Worm (Caenorhabditis elegans) whole organism, L4/young adult: ENCODE data around the gene C50B6.3.

ENCODE experiments used
- W03F9.2 ChIP-seq: fragments of 150-350 bp; optimal IDR thresholded peaks from 2 replicates; lab custom pipeline; 2014; ENCODE audit warnings: missing biosample characterization, missing genetic modification characterization
- dao-5 ChIP-seq: sonication (generic microtip); optimal IDR thresholded peaks from 2 replicates; lab custom pipeline; 2016; ENCODE audit warnings: missing genotype, missing genetic modification characterization, moderate library complexity, missing compliant biosample characterization
- him-1 ChIP-seq: sonication (generic microtip); optimal IDR thresholded peaks from 2 replicates; lab custom pipeline; 2016; ENCODE audit warnings: missing genotype, missing genetic modification reagents, missing genetic modification characterization, missing compliant biosample characterization

C50B6.3 gene

ce11 chrV:13297220-13297619 lies 16.2 kb upstream of the C50B6.3 start, which contains the start of gene C26E1.1:
Gene C26E1.1 (plus strand): TSS chrV:13297520.
- TF ChIP-seq dao-5 (tag; lab: Kevin White, UChicago) (no peak), him-1 (tag; lab: Kevin White, UChicago) (no peak), W03F9.2 (no peak)

DNA sequence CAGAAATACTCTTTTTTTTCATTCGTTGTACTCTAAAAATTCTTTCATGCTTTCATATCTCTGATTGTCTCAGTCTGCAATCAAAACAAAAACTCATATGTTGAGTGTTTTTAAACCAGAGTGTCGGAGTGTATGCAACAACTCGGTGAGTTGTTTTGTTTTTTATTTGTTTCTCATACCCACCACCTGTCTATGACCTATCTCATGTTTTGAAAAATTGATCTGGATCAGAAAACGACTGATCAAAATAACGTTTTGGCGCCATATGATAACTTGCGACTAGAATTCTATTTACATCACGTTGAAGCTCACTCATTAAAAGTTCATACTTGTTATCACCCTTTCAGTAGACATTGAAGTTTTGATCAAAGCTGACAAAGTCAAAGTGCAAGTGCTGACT lies 14.7 kb upstream of the C50B6.3 start:
- no peak for TF ChIP-seq him-1 (tag; lab: Kevin White, UChicago)
- no peak for TF ChIP-seq dao-5 (tag; lab: Kevin White, UChicago)
- no peak for TF ChIP-seq W03F9.2

DNA sequence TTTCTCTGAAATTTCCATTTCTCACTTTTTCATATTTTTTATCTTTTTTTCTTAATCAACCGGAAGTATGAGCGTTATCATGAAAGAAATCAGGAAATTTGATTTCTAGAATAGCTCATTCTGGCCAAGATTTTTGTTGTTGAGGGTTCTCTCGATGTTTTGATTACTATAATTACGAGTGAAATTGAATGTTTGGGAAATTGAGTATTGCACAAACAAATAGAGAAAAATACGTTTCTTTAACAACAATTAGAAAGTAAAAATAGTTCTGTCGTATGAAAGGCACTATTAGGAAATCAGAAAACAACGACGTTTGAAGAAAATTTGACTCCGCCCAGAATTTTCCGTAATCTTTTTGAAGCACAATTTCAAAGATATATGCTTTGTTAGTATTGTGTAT lies 14.0 kb upstream of the C50B6.3 start:
- no peak for TF ChIP-seq W03F9.2
- no peak for TF ChIP-seq him-1 (tag; lab: Kevin White, UChicago)
- TF ChIP-seq dao-5 (tag; lab: Kevin White, UChicago), result no peak

- TF ChIP-seq W03F9.2, result no peak
- TF ChIP-seq him-1 (tag; lab: Kevin White, UChicago), result no peak
- TF ChIP-seq dao-5 (tag; lab: Kevin White, UChicago), result no peak
Measured at ce11 chrV:13300492-13300891, 12.9 kb upstream of the C50B6.3 start.

DNA sequence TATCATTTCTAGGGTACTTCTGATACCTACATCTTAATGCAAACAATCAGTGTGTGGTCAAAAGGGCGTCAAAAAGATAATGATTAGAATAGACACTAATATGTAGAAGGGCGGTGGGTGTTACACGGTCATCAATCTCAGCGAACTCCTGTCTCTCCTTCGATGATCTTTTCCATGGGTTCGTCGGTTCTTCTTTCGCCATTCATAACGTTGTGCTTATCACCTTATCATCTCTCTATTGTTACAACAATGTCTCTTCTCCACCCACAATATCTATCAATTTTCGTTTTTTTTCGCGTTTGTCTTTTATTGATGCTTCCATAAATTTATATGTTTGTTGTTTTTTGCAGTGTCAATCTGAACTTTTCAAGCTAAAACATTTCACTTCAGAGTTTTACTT lies 11.9 kb upstream of the C50B6.3 start, which contains the start of gene ceh-79:
ceh-79 (plus strand) TSS at position 391 of the 400 bp plus-strand sequence.
- no peak for TF ChIP-seq him-1 (tag; lab: Kevin White, UChicago)
- TF ChIP-seq dao-5 (tag; lab: Kevin White, UChicago), result no peak
- no peak for TF ChIP-seq W03F9.2

- no peak for TF ChIP-seq dao-5 (tag; lab: Kevin White, UChicago)
- no peak for TF ChIP-seq W03F9.2
- TF ChIP-seq him-1 (tag; lab: Kevin White, UChicago), result no peak
Measured at ce11 chrV:13304663-13305188, 8.6 kb upstream of the C50B6.3 start, which contains the start of gene C26E1.2. Gene C26E1.2 (plus strand): TSS chrV:13305138.

DNA sequence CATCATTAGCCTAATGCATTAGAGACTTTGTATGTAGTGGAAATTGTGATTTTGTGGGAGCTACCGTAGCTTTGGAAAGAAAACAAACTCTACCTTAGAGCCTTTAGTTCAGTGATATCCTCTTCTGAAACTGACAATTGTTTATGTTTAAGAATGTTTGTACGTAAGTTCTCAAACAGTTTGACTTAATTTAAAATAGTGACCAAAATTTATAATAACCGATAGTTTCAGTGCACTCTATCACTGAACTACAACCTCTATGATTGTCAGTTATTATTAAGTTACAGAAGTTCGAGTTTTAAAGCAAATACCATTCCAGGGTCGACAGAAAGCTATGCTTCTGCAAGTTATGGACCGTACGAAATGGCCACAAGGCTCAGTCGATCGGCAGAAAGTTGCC lies 4.8 kb upstream of the C50B6.3 start, which contains the start of gene C50B6.1:
C50B6.1 (plus strand) TSS at position 301 of the 400 bp plus-strand sequence.
- no peak for TF ChIP-seq W03F9.2
- no peak for TF ChIP-seq dao-5 (tag; lab: Kevin White, UChicago)
- TF ChIP-seq him-1 (tag; lab: Kevin White, UChicago), result no peak

- TF ChIP-seq dao-5 (tag; lab: Kevin White, UChicago) (no peak), W03F9.2 (no peak), him-1 (tag; lab: Kevin White, UChicago) (no peak)
Measured at ce11 chrV:13309806-13310205, 3.6 kb upstream of the C50B6.3 start.

DNA sequence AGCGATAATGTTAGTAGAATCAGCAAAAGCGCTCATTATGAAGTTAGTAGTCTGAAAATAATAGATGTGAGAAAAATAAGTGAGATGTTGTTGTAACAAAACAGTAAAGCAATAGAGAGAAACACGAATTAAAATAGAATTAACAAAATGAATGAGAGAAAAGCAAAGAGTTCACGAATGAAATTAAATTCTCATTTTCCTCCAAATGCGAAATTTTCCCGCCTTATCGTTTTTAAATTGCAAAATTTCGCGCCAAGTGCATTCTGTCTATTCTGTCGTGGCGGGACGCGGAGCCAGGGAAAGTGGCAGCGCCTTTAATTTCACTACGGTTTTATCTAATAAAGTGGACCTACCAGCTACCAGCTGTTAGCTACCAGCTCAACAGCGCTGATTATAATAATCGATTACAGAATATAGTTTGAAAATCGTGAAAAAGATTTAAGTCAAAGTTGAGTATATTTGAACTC lies 1.1 kb upstream of the C50B6.3 start, which contains the start of gene nasp-2:
nasp-2 (minus strand) TSS at position 51 of the 467 bp plus-strand sequence.
- TF ChIP-seq W03F9.2, result peak; percentile 52
- TF ChIP-seq dao-5 (tag; lab: Kevin White, UChicago), result no peak

- no peak for TF ChIP-seq W03F9.2
- no peak for TF ChIP-seq him-1 (tag; lab: Kevin White, UChicago)
- no peak for TF ChIP-seq dao-5 (tag; lab: Kevin White, UChicago)
Measured at ce11 chrV:13317911-13318502, 4.6 kb downstream of the C50B6.3 start, which contains the start of the genes col-161 and srh-18. Gene col-161 (minus strand): TSS chrV:13318011. Gene srh-18 (plus strand): TSS chrV:13318452.

ce11 chrV:13320676-13321075 lies 7.3 kb downstream of the C50B6.3 start, which contains the start of gene srh-15:
Gene srh-15 (plus strand): TSS chrV:13320976.
- TF ChIP-seq W03F9.2 (no peak), him-1 (tag; lab: Kevin White, UChicago) (no peak), dao-5 (tag; lab: Kevin White, UChicago) (no peak)

- no peak for TF ChIP-seq W03F9.2
- no peak for TF ChIP-seq dao-5 (tag; lab: Kevin White, UChicago)
- TF ChIP-seq him-1 (tag; lab: Kevin White, UChicago), result no peak
Measured at ce11 chrV:13324933-13325760, 11.8 kb downstream of the C50B6.3 start, which contains the start of gene C50B6.7. Gene C50B6.7 (minus strand): TSS chrV:13324983.

DNA sequence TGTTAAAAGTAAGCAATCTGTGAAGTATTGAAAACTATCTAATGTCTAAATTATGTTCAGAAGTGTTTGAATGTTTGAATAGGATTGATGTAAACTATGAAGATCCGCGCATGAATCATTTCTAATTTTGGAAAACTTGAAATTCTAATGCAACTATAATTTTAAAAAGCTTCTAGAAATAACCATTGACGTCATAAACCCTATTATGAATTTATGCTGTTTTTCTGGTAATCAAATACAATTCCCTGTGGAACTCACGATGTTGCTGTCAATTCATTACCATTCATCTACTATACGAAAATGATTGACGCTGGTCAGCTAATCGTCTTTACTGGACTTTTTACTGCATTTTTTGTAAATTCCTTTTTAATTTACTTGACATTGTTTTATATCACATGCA lies 14.1 kb downstream of the C50B6.3 start, which contains the start of gene str-37:
str-37 (plus strand) TSS at position 301 of the 400 bp plus-strand sequence.
- TF ChIP-seq him-1 (tag; lab: Kevin White, UChicago), result no peak
- no peak for TF ChIP-seq dao-5 (tag; lab: Kevin White, UChicago)
- TF ChIP-seq W03F9.2, result no peak
